Worm (Caenorhabditis elegans) whole organism, mixed stage, embryonic: ENCODE results near the gene dpy-6.

ENCODE experiments used
- M03D4.4 ChIP-seq: sonication (generic microtip); optimal IDR thresholded peaks from 2 replicates; lab custom pipeline; 2017; ENCODE audit warnings: mild to moderate bottlenecking, missing genetic modification characterization, missing compliant biosample characterization
- ceh-39 ChIP-seq: fragments of 150-350 bp; optimal IDR thresholded peaks from 2 replicates; lab custom pipeline; 2014; ENCODE audit warnings: missing biosample characterization, missing genetic modification characterization
- ham-2 ChIP-seq: fragments of 200-800 bp; sonication (Bioruptor generic); optimal IDR thresholded peaks from 2 replicates; lab custom pipeline; 2018; ENCODE audit warnings: mild to moderate bottlenecking, missing genetic modification characterization, missing compliant biosample characterization
- nhr-12 ChIP-seq: fragments of 150-350 bp; optimal IDR thresholded peaks from 2 replicates; lab custom pipeline; 2014; ENCODE audit warnings: missing biosample characterization, missing genetic modification characterization
- nhr-76 ChIP-seq: sonication (generic microtip); optimal IDR thresholded peaks from 2 replicates; lab custom pipeline; 2017; ENCODE audit warnings: missing biosample characterization, missing genetic modification characterization
- pha-4 ChIP-seq: fragments of 150-350 bp; optimal IDR thresholded peaks from 2 replicates; lab custom pipeline; 2018; ENCODE audit warnings: missing biosample characterization, missing genetic modification reagents, missing genetic modification characterization
- unc-39 ChIP-seq: fragments of 150-350 bp; optimal IDR thresholded peaks from 2 replicates; lab custom pipeline; 2014; ENCODE audit warnings: missing biosample characterization, missing genetic modification characterization
- unc-62 ChIP-seq: fragments of 150-350 bp; optimal IDR thresholded peaks from 2 replicates; lab custom pipeline; 2014; ENCODE audit warnings: missing biosample characterization, missing genetic modification reagents, missing genetic modification characterization

- no peak for TF ChIP-seq pha-4 (tag; lab: Kevin White, UChicago)
- TF ChIP-seq ham-2 (GFP tag; lab: Kevin White, UChicago): no peak
- no peak for TF ChIP-seq unc-62
- TF ChIP-seq unc-39: no peak
- no peak for TF ChIP-seq M03D4.4
- TF ChIP-seq nhr-12: no peak
- TF ChIP-seq nhr-76 (tag; lab: Kevin White, UChicago): no peak
- no peak for TF ChIP-seq ceh-39
Observed at ce11 chrX:8470126-8470772, 14.8 kb upstream of the dpy-6 start, which contains the start of gene mec-10.
